Fruit fly (Drosophila melanogaster) whole organism, embryonic: ENCODE results near the gene CG3014.

Experiments used
- Ada2b ChIP-seq: fragments of 200-800 bp; sonication (Bioruptor generic); IDR thresholded peaks from 2 replicates; pipeline ENCODE4 v1.3.6; 2022; ENCODE audit warnings: missing biosample characterization, missing genetic modification characterization
- Awh ChIP-seq: fragments of 200-800 bp; sonication (Bioruptor generic); IDR thresholded peaks from 2 replicates; pipeline ENCODE4, ENCODE4 v1.3.6; 2022; ENCODE audit warnings: missing biosample characterization, missing genetic modification characterization
- B-H1 ChIP-seq: fragments of 200-800 bp; sonication (Bioruptor generic); IDR thresholded peaks from 3 replicates; pipeline ENCODE4 v1.3.6; 2022; ENCODE audit warnings: missing biosample characterization, missing genetic modification characterization
- BtbVII ChIP-seq: fragments of 200-800 bp; sonication (Bioruptor generic); optimal IDR thresholded peaks from 3 replicates; lab custom pipeline; 2017; ENCODE audit warnings: missing biosample characterization, mild to moderate bottlenecking, missing genetic modification characterization
- Bteb2 ChIP-seq: fragments of 200-800 bp; sonication (Bioruptor generic); optimal IDR thresholded peaks from 2 replicates; lab custom pipeline; 2016; ENCODE audit warnings: missing biosample characterization, missing genetic modification characterization
- CG13123 ChIP-seq: fragments of 200-800 bp; sonication (Bioruptor generic); optimal IDR thresholded peaks from 2 replicates; lab custom pipeline; 2016; ENCODE audit warnings: missing biosample characterization, missing genetic modification characterization
- CG15269 ChIP-seq: fragments of 200-800 bp; sonication (Bioruptor generic); optimal IDR thresholded peaks from 2 replicates; lab custom pipeline; 2018; ENCODE audit warnings: missing biosample characterization, mild to moderate bottlenecking, missing genetic modification characterization, moderate library complexity
- CG15601 ChIP-seq: fragments of 200-800 bp; sonication (Bioruptor generic); optimal IDR thresholded peaks from 3 replicates; lab custom pipeline; 2019; ENCODE audit warnings: missing biosample characterization, mild to moderate bottlenecking, missing genetic modification characterization, moderate library complexity
- CG17912 ChIP-seq: fragments of 200-800 bp; sonication (Bioruptor generic); optimal IDR thresholded peaks from 2 replicates; lab custom pipeline; 2018; ENCODE audit warnings: missing biosample characterization, mild to moderate bottlenecking, missing genetic modification characterization
- CG18476 ChIP-seq: fragments of 200-800 bp; sonication (Bioruptor generic); optimal IDR thresholded peaks from 2 replicates; lab custom pipeline; 2016; ENCODE audit warnings: missing biosample characterization, mild to moderate bottlenecking, missing genetic modification characterization
- CG30020 ChIP-seq: fragments of 200-800 bp; optimal IDR thresholded peaks from 2 replicates; lab custom pipeline; 2019; ENCODE audit warnings: missing biosample characterization, mild to moderate bottlenecking, missing genetic modification characterization, moderate library complexity
- CG3163 ChIP-seq: fragments of 200-800 bp; sonication (Bioruptor generic); optimal IDR thresholded peaks from 3 replicates; lab custom pipeline; 2016; ENCODE audit warnings: missing biosample characterization, missing genetic modification characterization
- CG3995 ChIP-seq: fragments of 200-800 bp; sonication (Bioruptor generic); optimal IDR thresholded peaks from 3 replicates; lab custom pipeline; 2016; ENCODE audit warnings: missing biosample characterization, missing genetic modification characterization
- CG6175 ChIP-seq: fragments of 200-800 bp; sonication (Bioruptor generic); IDR thresholded peaks from 3 replicates; pipeline ENCODE4 v1.3.6; 2022; ENCODE audit warnings: missing biosample characterization, missing genetic modification characterization
- CG6272 ChIP-seq: fragments of 200-800 bp; sonication (Bioruptor generic); IDR thresholded peaks from 2 replicates; pipeline ENCODE4 v1.3.6; 2022; ENCODE audit warnings: missing biosample characterization, missing genetic modification characterization
- CG7357 ChIP-seq: fragments of 200-800 bp; sonication (Bioruptor generic); IDR thresholded peaks from 3 replicates; pipeline ENCODE4 v1.3.6; 2022; ENCODE audit warnings: missing biosample characterization, missing genetic modification characterization
- CG8478 ChIP-seq: fragments of >200 bp; optimal IDR thresholded peaks from 2 replicates; lab custom pipeline; 2018
- CG9437 ChIP-seq: fragments of 200-800 bp; sonication (Bioruptor generic); optimal IDR thresholded peaks from 2 replicates; lab custom pipeline; 2018; ENCODE audit warnings: missing biosample characterization, mild to moderate bottlenecking, missing genetic modification characterization
- CG9932 ChIP-seq: fragments of 200-800 bp; sonication (Bioruptor generic); IDR thresholded peaks from 2 replicates; pipeline ENCODE4 v1.3.6; 2022; ENCODE audit warnings: missing biosample characterization, missing genetic modification characterization
- CHES-1-like ChIP-seq: fragments of 200-800 bp; sonication (Bioruptor generic); optimal IDR thresholded peaks from 2 replicates; lab custom pipeline; 2016; ENCODE audit warnings: missing biosample characterization, missing genetic modification characterization
- Fer3 ChIP-seq: fragments of 200-800 bp; sonication (Bioruptor generic); optimal IDR thresholded peaks from 2 replicates; lab custom pipeline; 2018; ENCODE audit warnings: missing biosample characterization, mild to moderate bottlenecking, missing genetic modification characterization, moderate library complexity
- HLH54F ChIP-seq: fragments of 200-800 bp; sonication (Bioruptor generic); optimal IDR thresholded peaks from 3 replicates; lab custom pipeline; 2016; ENCODE audit warnings: missing biosample characterization, missing genetic modification characterization
- Hey ChIP-seq: fragments of 200-800 bp; sonication (Bioruptor generic); optimal IDR thresholded peaks from 3 replicates; lab custom pipeline; 2018; ENCODE audit warnings: missing biosample characterization, mild to moderate bottlenecking, missing genetic modification characterization
- Jarid2 ChIP-seq: fragments of 200-800 bp; sonication (Bioruptor generic); optimal IDR thresholded peaks from 3 replicates; lab custom pipeline; 2017; ENCODE audit warnings: mild to moderate bottlenecking, missing biosample characterization, missing genetic modification reagents, missing genetic modification characterization
- PHDP ChIP-seq: fragments of 200-800 bp; sonication (Bioruptor generic); optimal IDR thresholded peaks from 3 replicates; lab custom pipeline; 2018; ENCODE audit warnings: missing biosample characterization, mild to moderate bottlenecking, missing genetic modification characterization, moderate library complexity
- Rx ChIP-seq: fragments of 200-800 bp; sonication (Bioruptor generic); IDR thresholded peaks from 2 replicates; pipeline ENCODE4 v1.3.6; 2022; ENCODE audit warnings: missing biosample characterization, missing genetic modification characterization
- Taf1 ChIP-seq: fragments of 200-800 bp; sonication (Bioruptor generic); IDR thresholded peaks from 2 replicates; pipeline ENCODE4 v1.3.6; 2022; ENCODE audit warnings: missing biosample characterization, missing genetic modification characterization
- YL-1 ChIP-seq: fragments of 200-800 bp; sonication (Bioruptor generic); optimal IDR thresholded peaks from 3 replicates; lab custom pipeline; 2017; ENCODE audit warnings: missing biosample characterization, mild to moderate bottlenecking, missing genetic modification characterization
- ac ChIP-seq: fragments of 200-800 bp; sonication (Bioruptor generic); optimal IDR thresholded peaks from 3 replicates; lab custom pipeline; 2017; ENCODE audit warnings: missing biosample characterization, mild to moderate bottlenecking, missing genetic modification characterization
- amos ChIP-seq: fragments of 200-800 bp; sonication (Bioruptor generic); IDR thresholded peaks from 2 replicates; pipeline ENCODE4 v1.3.6; 2022; ENCODE audit warnings: missing biosample characterization, missing genetic modification characterization; ENCODE audit not compliant: partially characterized antibody
- ato ChIP-seq: fragments of 200-800 bp; sonication (Bioruptor generic); IDR thresholded peaks from 2 replicates; pipeline ENCODE4 v1.3.6; 2022; ENCODE audit warnings: missing biosample characterization, missing genetic modification characterization; ENCODE audit not compliant: partially characterized antibody
- bbx ChIP-seq: fragments of 200-800 bp; sonication (Bioruptor generic); IDR thresholded peaks from 2 replicates; pipeline ENCODE4 v1.3.6; 2022; ENCODE audit warnings: missing biosample characterization, missing genetic modification characterization; ENCODE audit not compliant: partially characterized antibody
- caup ChIP-seq: fragments of 200-800 bp; sonication (Bioruptor generic); optimal IDR thresholded peaks from 3 replicates; lab custom pipeline; 2017; ENCODE audit warnings: missing biosample characterization, mild to moderate bottlenecking, missing genetic modification characterization, moderate library complexity; ENCODE audit not compliant: severe bottlenecking
- chinmo ChIP-seq: fragments of 200-800 bp; sonication (Bioruptor generic); IDR thresholded peaks from 4 replicates; pipeline ENCODE4 v1.3.6; 2022; ENCODE audit warnings: missing biosample characterization, missing genetic modification characterization; ENCODE audit not compliant: partially characterized antibody
- crp ChIP-seq, 2 experiments: fragments of 200-800 bp; sonication (Bioruptor generic); optimal IDR thresholded peaks; 2 replicates in 1 of 2; 3 replicates in 1 of 2; lab custom pipeline; 2017; ENCODE audit warnings: missing biosample characterization in 2 of 2, missing genetic modification characterization in 2 of 2, mild to moderate bottlenecking in 1 of 2, moderate library complexity in 1 of 2
- dm ChIP-seq: fragments of 200-800 bp; sonication (Bioruptor generic); optimal IDR thresholded peaks from 3 replicates; lab custom pipeline; 2016; ENCODE audit warnings: missing biosample characterization, missing genetic modification characterization
- gcm ChIP-seq: fragments of 200-800 bp; sonication (Bioruptor generic); optimal IDR thresholded peaks from 2 replicates; lab custom pipeline; 2019; ENCODE audit warnings: missing biosample characterization, mild to moderate bottlenecking, missing genetic modification characterization, moderate library complexity
- jing ChIP-seq: fragments of 200-800 bp; sonication (Bioruptor generic); optimal IDR thresholded peaks from 2 replicates; lab custom pipeline; 2018; ENCODE audit warnings: missing biosample characterization, mild to moderate bottlenecking, missing genetic modification characterization
- ken ChIP-seq: fragments of 200-800 bp; sonication (Bioruptor generic); IDR thresholded peaks from 3 replicates; pipeline ENCODE4 v1.3.6; 2022; ENCODE audit warnings: missing biosample characterization, missing genetic modification characterization
- lbe ChIP-seq: fragments of 200-800 bp; sonication (Bioruptor generic); optimal IDR thresholded peaks from 2 replicates; lab custom pipeline; 2016; ENCODE audit warnings: missing biosample characterization, mild to moderate bottlenecking, missing genetic modification characterization
- odd ChIP-seq: fragments of 200-800 bp; sonication (Bioruptor generic); optimal IDR thresholded peaks from 2 replicates; lab custom pipeline; 2017; ENCODE audit warnings: missing biosample characterization, mild to moderate bottlenecking, missing genetic modification characterization
- p53 ChIP-seq: fragments of 200-800 bp; sonication (Bioruptor generic); optimal IDR thresholded peaks from 2 replicates; lab custom pipeline; 2016; ENCODE audit warnings: missing biosample characterization, missing genetic modification characterization
- pan ChIP-seq, 4 experiments: fragments of >200 bp in 3 of 4; fragments of 200-800 bp in 1 of 4; sonication (Bioruptor generic) in 1 of 4; optimal IDR thresholded peaks in 3 of 4; IDR thresholded peaks in 1 of 4; 2 replicates each; pipeline versions ENCODE4 v1.3.6 to Lab custom; 2017 to 2022; ENCODE audit warnings: missing biosample characterization in 2 of 4, missing genetic modification characterization in 2 of 4, mixed read lengths in 1 of 4
- peb ChIP-seq: fragments of 200-800 bp; sonication (Bioruptor generic); IDR thresholded peaks from 2 replicates; pipeline ENCODE4 v1.3.6; 2022; ENCODE audit warnings: missing biosample characterization, missing genetic modification characterization
- pnt ChIP-seq: fragments of 200-800 bp; sonication (Bioruptor generic); optimal IDR thresholded peaks from 3 replicates; lab custom pipeline; 2016; ENCODE audit warnings: missing biosample characterization, missing genetic modification characterization
- shn ChIP-seq: fragments of 200-800 bp; sonication (Bioruptor generic); optimal IDR thresholded peaks from 3 replicates; lab custom pipeline; 2016; ENCODE audit warnings: missing biosample characterization, missing genetic modification characterization
- sima ChIP-seq: fragments of 200-800 bp; sonication (Bioruptor generic); optimal IDR thresholded peaks from 2 replicates; lab custom pipeline; 2016; ENCODE audit warnings: missing biosample characterization, missing genetic modification characterization
- unc-4 ChIP-seq: fragments of 200-800 bp; sonication (Bioruptor generic); IDR thresholded peaks from 2 replicates; pipeline ENCODE4 v1.3.6; 2022; ENCODE audit warnings: missing biosample characterization, missing genetic modification characterization; ENCODE audit not compliant: partially characterized antibody
- vnd ChIP-seq: fragments of 200-800 bp; sonication (Bioruptor generic); IDR thresholded peaks from 3 replicates; pipeline ENCODE4 v1.3.6; 2022; ENCODE audit warnings: missing biosample characterization, missing genetic modification characterization; ENCODE audit not compliant: partially characterized antibody

Gene CG3014

dm6 chr3R:7798525-7798924 is 4.1 kb downstream of the CG3014 start, which contains the start of gene CG18744 (continued):
- TF ChIP-seq CG15269 (tag; lab: Kevin White, UChicago) (no peak), Hey (tag; lab: Kevin White, UChicago) (peak; percentile 16), CHES-1-like (GFP tag; lab: Kevin White, UChicago) (no peak), pan (optimal IDR thresholded peaks at IDR 0.05; lab: Kevin White, UChicago) (no peak), pan (GFP tag; optimal IDR thresholded peaks at IDR 0.05 in 1 of 2, IDR thresholded peaks at IDR 0.05 in 1 of 2) (no peak)

- TF ChIP-seq B-H1 (GFP tag; lab: Robert Waterston, UW): no peak
- no peak for TF ChIP-seq CG15601 (tag; lab: Kevin White, UChicago)
- TF ChIP-seq amos (GFP tag; lab: Robert Waterston, UW): peak; percentile 8; the same call in 1 of the 2 replicates
- no peak for TF ChIP-seq CG30020 (tag; lab: Kevin White, UChicago)
- TF ChIP-seq Awh: no peak
- no peak for TF ChIP-seq Taf1 (GFP tag; lab: Robert Waterston, UW)
- TF ChIP-seq chinmo (GFP tag; lab: Robert Waterston, UW): peak; percentile 77; the same call in 1 of the 4 replicates
- TF ChIP-seq YL-1 (GFP tag; lab: Kevin White, UChicago): no peak
- no peak for TF ChIP-seq odd (GFP tag; lab: Kevin White, UChicago)
- TF ChIP-seq ato: no peak
- no peak for TF ChIP-seq CG8478
- no peak for TF ChIP-seq HLH54F (GFP tag; lab: Kevin White, UChicago)
- TF ChIP-seq PHDP: peak; percentile 21
- no peak for TF ChIP-seq CG6175 (GFP tag; lab: Robert Waterston, UW)
- no peak for TF ChIP-seq p53 (GFP tag; lab: Kevin White, UChicago)
- TF ChIP-seq CG3163 (GFP tag; lab: Kevin White, UChicago): no peak
- no peak for TF ChIP-seq sima (GFP tag; lab: Kevin White, UChicago)
- TF ChIP-seq CG9437 (GFP tag; lab: Kevin White, UChicago): no peak
- no peak for TF ChIP-seq jing (GFP tag; lab: Kevin White, UChicago)
- TF ChIP-seq Jarid2 (GFP tag; lab: Kevin White, UChicago): peak; percentile 9
- TF ChIP-seq CG9932 (GFP tag; lab: Robert Waterston, UW): no peak
- no peak for TF ChIP-seq dm (GFP tag; lab: Kevin White, UChicago)
- no peak for TF ChIP-seq ken
- no peak for TF ChIP-seq CG7357 (GFP tag; lab: Robert Waterston, UW)
- no peak for TF ChIP-seq bbx
- TF ChIP-seq peb (GFP tag; lab: Robert Waterston, UW): no peak
- TF ChIP-seq Bteb2 (GFP tag; lab: Kevin White, UChicago): no peak
- TF ChIP-seq pnt (GFP tag; lab: Kevin White, UChicago): no peak
- no peak for TF ChIP-seq Rx (GFP tag; lab: Robert Waterston, UW)
- no peak for TF ChIP-seq CG6272 (GFP tag; lab: Robert Waterston, UW)
- TF ChIP-seq ac (GFP tag; lab: Kevin White, UChicago): no peak
- TF ChIP-seq BtbVII (GFP tag; lab: Kevin White, UChicago): peak; percentile 61
- no peak for TF ChIP-seq CG13123
- peak; percentile 61 for TF ChIP-seq lbe (GFP tag; lab: Kevin White, UChicago)
- TF ChIP-seq Fer3 (tag; lab: Kevin White, UChicago): no peak
- no peak for TF ChIP-seq caup (GFP tag; lab: Kevin White, UChicago)
- TF ChIP-seq CG18476 (GFP tag; lab: Kevin White, UChicago): no peak
- TF ChIP-seq CG17912: no peak
- peak in 1 of 2 experiments; percentile 63 for TF ChIP-seq crp (GFP tag; optimal IDR thresholded peaks at IDR 0.05; lab: Kevin White, UChicago)
- no peak for TF ChIP-seq Ada2b
- no peak for TF ChIP-seq shn (GFP tag; lab: Kevin White, UChicago)
- TF ChIP-seq unc-4 (GFP tag; lab: Robert Waterston, UW): peak; percentile 14; the same call in 1 of the 2 replicates
- TF ChIP-seq gcm (GFP tag; lab: Kevin White, UChicago): no peak
- no peak for TF ChIP-seq vnd (GFP tag; lab: Robert Waterston, UW)
- no peak for TF ChIP-seq CG3995 (GFP tag; lab: Kevin White, UChicago)
These were observed 8.7 kb downstream of the CG3014 start, which contains the start of gene CG2641 for dm6 chr3R:7793855-7794254. TSS of gene CG2641 (plus strand) at chr3R:7794069.
